Worm (Caenorhabditis elegans) whole organism, early embryonic: Measurements from ENCODE around the gene col-143.

Experiments
- B0310.2 ChIP-seq: sonication (generic microtip); optimal IDR thresholded peaks from 2 replicates; lab custom pipeline; 2016; ENCODE audit warnings: mild to moderate bottlenecking, missing genetic modification characterization, missing compliant biosample characterization
- ama-1 ChIP-seq: fragments of 150-350 bp; optimal IDR thresholded peaks from 2 replicates; lab custom pipeline; 2014
- ets-7 ChIP-seq: sonication (generic microtip); optimal IDR thresholded peaks from 2 replicates; lab custom pipeline; 2016; ENCODE audit warnings: missing genotype, missing genetic modification characterization, missing compliant biosample characterization
- hmg-4 ChIP-seq: fragments of 200-800 bp; sonication (Bioruptor generic); optimal IDR thresholded peaks from 2 replicates; lab custom pipeline; 2018; ENCODE audit warnings: mild to moderate bottlenecking, missing genetic modification characterization, missing compliant biosample characterization
- hnd-1 ChIP-seq: sonication (generic microtip); optimal IDR thresholded peaks from 2 replicates; lab custom pipeline; 2016; ENCODE audit warnings: missing genetic modification characterization, missing compliant biosample characterization

DNA sequence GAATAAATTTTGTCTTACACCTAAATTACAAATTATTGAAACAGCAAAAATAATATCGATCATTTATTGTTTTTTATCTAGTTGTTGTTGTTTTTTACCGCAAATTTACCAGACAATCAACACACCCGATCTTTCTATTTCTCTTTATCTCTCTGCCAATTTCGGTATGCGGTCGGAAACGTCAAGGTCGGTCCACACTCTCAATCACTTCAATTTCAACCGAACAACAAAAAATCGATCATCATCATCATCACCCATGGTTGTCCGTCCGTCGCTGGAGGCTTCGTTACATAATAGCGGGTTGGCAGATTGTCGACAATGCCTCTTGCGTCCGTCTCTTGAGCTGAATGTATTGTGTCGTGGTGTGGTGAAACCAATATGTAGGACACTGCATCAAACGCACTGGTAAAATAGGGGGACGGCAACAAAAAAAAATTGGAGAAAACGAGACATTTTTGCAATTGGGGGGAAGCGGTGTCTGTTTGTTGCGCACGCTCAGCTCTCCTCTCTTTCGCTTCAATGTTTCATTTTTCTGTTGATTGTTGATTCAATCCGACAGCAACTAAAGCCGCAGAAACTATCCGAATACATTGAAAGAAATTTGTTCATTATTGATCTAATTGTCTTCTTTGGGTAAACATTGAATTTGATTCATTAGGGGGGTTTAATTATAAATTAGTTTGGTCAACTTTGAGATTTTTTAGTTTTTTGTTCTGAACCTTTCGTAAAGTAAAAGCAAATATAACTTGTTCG lies 41.5 kb downstream of the col-143 start:
- TF ChIP-seq B0310.2 (tag; lab: Kevin White, UChicago) (no peak), ets-7 (tag; lab: Kevin White, UChicago) (no peak), ama-1 (no peak), hmg-4 (GFP tag; lab: Kevin White, UChicago) (peak; percentile 18), hnd-1 (tag; lab: Kevin White, UChicago) (no peak)
